Fruit fly (Drosophila melanogaster): ENCODE data around the gene PH4alphaNE1.
A peak's percentile ranks its signal among the peaks of the same experiment; 100 is the strongest.

Gene PH4alphaNE1

DNA sequence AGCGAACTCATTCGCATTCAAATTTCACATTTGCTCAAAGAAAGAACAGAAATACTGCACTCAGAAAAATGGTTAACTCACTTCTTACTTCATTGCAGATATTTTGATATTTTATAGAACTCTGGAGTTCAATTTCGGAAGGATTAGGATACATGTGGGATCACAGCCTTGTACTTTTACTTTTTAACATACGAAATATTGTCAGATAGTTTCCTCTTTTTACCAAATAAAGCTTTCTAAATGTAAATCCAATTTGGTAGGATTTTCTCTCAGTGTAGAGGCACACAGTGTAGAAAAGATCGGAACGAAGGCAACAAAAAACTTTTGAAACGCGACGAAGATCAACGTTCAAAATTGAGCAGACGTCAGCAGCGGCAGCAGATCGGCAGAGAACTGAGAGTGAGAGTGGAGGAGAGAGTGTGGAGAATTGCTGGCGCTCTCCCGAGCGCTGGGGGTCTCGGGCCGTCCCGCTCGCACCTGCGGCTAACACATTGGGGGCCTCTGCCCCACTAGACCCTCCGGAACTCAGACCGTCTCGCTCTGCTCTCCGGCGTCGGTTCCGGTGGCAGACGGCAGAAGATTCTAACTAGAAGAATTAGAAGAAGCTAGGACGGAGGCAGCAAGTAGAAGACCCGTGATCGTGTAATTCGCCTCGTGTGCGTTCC lies 32.0 kb upstream of the PH4alphaNE1 start, which contains the start of gene tmod (continued):
- peak; percentile 40 for TF ChIP-seq gcm (GFP tag; optimal IDR thresholded peaks at IDR 0.05)
- no peak for TF ChIP-seq nerfin-2 (GFP tag; IDR thresholded peaks at IDR 0.05; ENCODE audit: partially characterized antibody)
- TF ChIP-seq cato (GFP tag; optimal IDR thresholded peaks at IDR 0.05; ENCODE audit: borderline replicate concordance), result peak; percentile 9
- TF ChIP-seq CG6791 (GFP tag; IDR thresholded peaks at IDR 0.05; ENCODE audit: partially characterized antibody), result no peak
- TF ChIP-seq D19B (GFP tag; optimal IDR thresholded peaks at IDR 0.05), result no peak
- no peak for TF ChIP-seq CG3163 (GFP tag; optimal IDR thresholded peaks at IDR 0.05)
- TF ChIP-seq cwo (GFP tag; optimal IDR thresholded peaks at IDR 0.05), result no peak
- no peak for TF ChIP-seq jigr1 (GFP tag; IDR thresholded peaks at IDR 0.05)
- TF ChIP-seq CG9437 (GFP tag; optimal IDR thresholded peaks at IDR 0.05), result no peak
- peak; percentile 32; the same call in 1 of the 2 replicates for TF ChIP-seq vvl (GFP tag; IDR thresholded peaks at IDR 0.05)
- peak; percentile 42 for TF ChIP-seq Deaf1 (tag; optimal IDR thresholded peaks at IDR 0.05)
- TF ChIP-seq Elba2 (GFP tag; optimal IDR thresholded peaks at IDR 0.05), result no peak
- peak; percentile 9 for TF ChIP-seq CTCF (GFP tag; optimal IDR thresholded peaks at IDR 0.05)
- TF ChIP-seq gro (GFP tag; optimal IDR thresholded peaks at IDR 0.05), result no peak
- peak in 1 of 2 experiments; percentile 40 for TF ChIP-seq eve (GFP tag; optimal IDR thresholded peaks at IDR 0.05)
- TF ChIP-seq GATAe (GFP tag; conservative IDR thresholded peaks at IDR 0.05), result no peak
- TF ChIP-seq Atf3 (GFP tag; optimal IDR thresholded peaks at IDR 0.05), result no peak
- peak; percentile 27 for TF ChIP-seq CG12942 (GFP tag; optimal IDR thresholded peaks at IDR 0.05)
- no peak for TF ChIP-seq ab (GFP tag; optimal IDR thresholded peaks at IDR 0.05)
- peak; percentile 79 to 84 for TF ChIP-seq Trl (optimal IDR thresholded peaks at IDR 0.05)
- TF ChIP-seq Trl (GFP tag; optimal IDR thresholded peaks at IDR 0.05), result no peak
- TF ChIP-seq Aef1 (GFP tag; IDR thresholded peaks at IDR 0.05), result no peak
- TF ChIP-seq nau (GFP tag; optimal IDR thresholded peaks at IDR 0.05), result peak; percentile 18
- peak; percentile 66; the same call in 2 of the 3 replicates for TF ChIP-seq ken (GFP tag; IDR thresholded peaks at IDR 0.05)
- no peak for TF ChIP-seq CG7372 (GFP tag; IDR thresholded peaks at IDR 0.05)
- TF ChIP-seq CG4424 (GFP tag; optimal IDR thresholded peaks at IDR 0.05), result peak; percentile 36
- no peak for TF ChIP-seq Dp (GFP tag; optimal IDR thresholded peaks at IDR 0.05)
- TF ChIP-seq CG12155 (GFP tag; optimal IDR thresholded peaks at IDR 0.05), result no peak
- peak; percentile 30 for TF ChIP-seq kah (GFP tag; optimal IDR thresholded peaks at IDR 0.05)
- TF ChIP-seq CG3847 (GFP tag; IDR thresholded peaks at IDR 0.05), result no peak
- TF ChIP-seq CG9817 (tag; optimal IDR thresholded peaks at IDR 0.05), result peak; percentile 19
- peak; percentile 43 for TF ChIP-seq CG3281 (GFP tag; optimal IDR thresholded peaks at IDR 0.05)
- TF ChIP-seq Sry-δ (GFP tag; optimal IDR thresholded peaks at IDR 0.05), result peak; percentile 1
- peak; percentile 34; the same call in 1 of the 2 replicates for TF ChIP-seq esg (GFP tag; conservative IDR thresholded peaks at IDR 0.05)
- TF ChIP-seq CG11723 (GFP tag; optimal IDR thresholded peaks at IDR 0.05), result peak; percentile 39
- no peak for TF ChIP-seq CG18764 (GFP tag; optimal IDR thresholded peaks at IDR 0.05)
- TF ChIP-seq Dek (tag; optimal IDR thresholded peaks at IDR 0.05), result no peak
- TF ChIP-seq Sry-β (GFP tag; optimal IDR thresholded peaks at IDR 0.05), result peak; percentile 32
- 0 out of 2 replicates have a peak, but pooled peaks have one; percentile 30 for TF ChIP-seq toy (GFP tag; IDR thresholded peaks at IDR 0.05)
- no peak for TF ChIP-seq Chrac-16 (GFP tag; optimal IDR thresholded peaks at IDR 0.05)
- TF ChIP-seq ewg (GFP tag; optimal IDR thresholded peaks at IDR 0.05), result peak; percentile 45
- no peak for TF ChIP-seq otp (GFP tag; IDR thresholded peaks at IDR 0.05)
- no peak for TF ChIP-seq oc (tag; optimal IDR thresholded peaks at IDR 0.05)
- TF ChIP-seq zfh2 (GFP tag; optimal IDR thresholded peaks at IDR 0.05), result no peak
- no peak for TF ChIP-seq h (optimal IDR thresholded peaks at IDR 0.05)
- TF ChIP-seq Tbp (GFP tag; optimal IDR thresholded peaks at IDR 0.05), result no peak
- no peak for TF ChIP-seq CkIIα-i1 (GFP tag; IDR thresholded peaks at IDR 0.05)
- peak; percentile 71 for TF ChIP-seq CG2875 (GFP tag; optimal IDR thresholded peaks at IDR 0.05)
- no peak for TF ChIP-seq HmgZ (tag; optimal IDR thresholded peaks at IDR 0.05)
- peak; percentile 74 for TF ChIP-seq Blimp-1 (GFP tag; optimal IDR thresholded peaks at IDR 0.05)
- TF ChIP-seq CG10274 (GFP tag; optimal IDR thresholded peaks at IDR 0.05), result peak; percentile 8
- TF ChIP-seq CG2120 (GFP tag; optimal IDR thresholded peaks at IDR 0.05), result no peak
